Worm (Caenorhabditis elegans) whole organism, midembryonic: ENCODE data around the gene B0273.115.

Source experiments
- cog-1 ChIP-seq: sonication (generic microtip); optimal IDR thresholded peaks from 2 replicates; lab custom pipeline; 2016; ENCODE audit warnings: missing genetic modification characterization, missing compliant biosample characterization
- flt-1 ChIP-seq: fragments of 200-800 bp; sonication (Bioruptor generic); IDR thresholded peaks from 2 replicates; pipeline ENCODE4 v1.3.6; 2022; ENCODE audit warnings: missing genetic modification characterization, missing compliant biosample characterization
- klf-2 ChIP-seq: fragments of 200-800 bp; sonication (Bioruptor generic); conservative IDR thresholded peaks from 2 replicates; pipeline ENCODE4 v1.3.6; 2022; ENCODE audit warnings: missing genetic modification reagents, missing genetic modification characterization, missing compliant biosample characterization
- med-1 ChIP-seq: sonication (generic microtip); optimal IDR thresholded peaks from 2 replicates; lab custom pipeline; 2017; ENCODE audit warnings: missing genetic modification characterization, mild to moderate bottlenecking, missing compliant biosample characterization, antibody characterized with exemption, missing genetic modification reagents; ENCODE audit not compliant: insufficient read depth
- ref-1 ChIP-seq: fragments of 200-800 bp; sonication (Bioruptor generic); conservative IDR thresholded peaks from 2 replicates; pipeline ENCODE4 v1.3.6; 2022; ENCODE audit warnings: missing genetic modification reagents, missing genetic modification characterization, missing compliant biosample characterization
- ztf-23 ChIP-seq: fragments of 200-800 bp; sonication (Bioruptor generic); IDR thresholded peaks from 2 replicates; pipeline ENCODE4 v1.3.6; 2022; ENCODE audit warnings: missing genetic modification reagents, missing genetic modification characterization, missing compliant biosample characterization
- ztf-29 ChIP-seq: fragments of 200-800 bp; sonication (Bioruptor generic); IDR thresholded peaks from 2 replicates; pipeline ENCODE4 v1.3.6; 2022; ENCODE audit warnings: missing genetic modification reagents, missing genetic modification characterization, missing compliant biosample characterization

DNA sequence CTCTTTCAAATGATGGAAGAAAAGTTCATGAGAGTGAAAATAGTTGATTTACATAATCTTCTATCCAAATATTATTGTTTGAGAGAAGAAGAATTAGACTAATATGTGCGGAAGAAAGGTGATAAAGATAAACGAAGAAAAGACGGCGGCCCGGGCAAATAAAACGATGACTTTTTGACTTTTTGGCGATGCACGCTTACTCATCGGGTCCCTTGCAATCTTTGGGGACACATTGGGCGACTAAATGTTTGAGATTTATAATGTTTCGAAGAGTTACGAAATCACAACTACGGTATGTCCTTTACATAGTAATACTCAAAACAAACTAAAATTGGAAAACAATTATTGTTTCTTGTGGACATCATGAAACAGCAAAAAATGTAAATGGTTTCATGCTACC, 23.8 kb upstream of the B0273.115 start:
- TF ChIP-seq ztf-23 (GFP tag; lab: Robert Waterston, UW) (no peak), ref-1 (GFP tag; lab: Robert Waterston, UW) (no peak), ztf-29 (no peak), cog-1 (no peak), flt-1 (GFP tag; lab: Robert Waterston, UW) (no peak), med-1 (GFP tag; lab: Kevin White, UChicago) (no peak), klf-2 (GFP tag; lab: Robert Waterston, UW) (no peak)
